Worm (Caenorhabditis elegans) whole organism, midembryonic: ENCODE results near the gene C02F4.4.

Experiments used
- T22C8.4 ChIP-seq: fragments of 200-800 bp; sonication (Bioruptor generic); IDR thresholded peaks from 2 replicates; pipeline ENCODE4 v1.3.6; 2022; ENCODE audit warnings: missing genetic modification characterization, missing compliant biosample characterization
- cog-1 ChIP-seq: sonication (generic microtip); optimal IDR thresholded peaks from 2 replicates; lab custom pipeline; 2016; ENCODE audit warnings: missing genetic modification characterization, missing compliant biosample characterization
- flt-1 ChIP-seq: fragments of 200-800 bp; sonication (Bioruptor generic); IDR thresholded peaks from 2 replicates; pipeline ENCODE4 v1.3.6; 2022; ENCODE audit warnings: missing genetic modification characterization, missing compliant biosample characterization
- klf-2 ChIP-seq: fragments of 200-800 bp; sonication (Bioruptor generic); conservative IDR thresholded peaks from 2 replicates; pipeline ENCODE4 v1.3.6; 2022; ENCODE audit warnings: missing genetic modification reagents, missing genetic modification characterization, missing compliant biosample characterization
- med-1 ChIP-seq: sonication (generic microtip); optimal IDR thresholded peaks from 2 replicates; lab custom pipeline; 2017; ENCODE audit warnings: missing genetic modification characterization, mild to moderate bottlenecking, missing compliant biosample characterization, antibody characterized with exemption, missing genetic modification reagents; ENCODE audit not compliant: insufficient read depth
- ref-1 ChIP-seq: fragments of 200-800 bp; sonication (Bioruptor generic); conservative IDR thresholded peaks from 2 replicates; pipeline ENCODE4 v1.3.6; 2022; ENCODE audit warnings: missing genetic modification reagents, missing genetic modification characterization, missing compliant biosample characterization
- tab-1 ChIP-seq: fragments of 200-800 bp; sonication (Bioruptor generic); IDR thresholded peaks from 2 replicates; pipeline ENCODE4 v1.3.6; 2022; ENCODE audit warnings: missing genetic modification characterization, missing compliant biosample characterization
- ztf-23 ChIP-seq: fragments of 200-800 bp; sonication (Bioruptor generic); IDR thresholded peaks from 2 replicates; pipeline ENCODE4 v1.3.6; 2022; ENCODE audit warnings: missing genetic modification reagents, missing genetic modification characterization, missing compliant biosample characterization
- ztf-29 ChIP-seq: fragments of 200-800 bp; sonication (Bioruptor generic); IDR thresholded peaks from 2 replicates; pipeline ENCODE4 v1.3.6; 2022; ENCODE audit warnings: missing genetic modification reagents, missing genetic modification characterization, missing compliant biosample characterization

DNA sequence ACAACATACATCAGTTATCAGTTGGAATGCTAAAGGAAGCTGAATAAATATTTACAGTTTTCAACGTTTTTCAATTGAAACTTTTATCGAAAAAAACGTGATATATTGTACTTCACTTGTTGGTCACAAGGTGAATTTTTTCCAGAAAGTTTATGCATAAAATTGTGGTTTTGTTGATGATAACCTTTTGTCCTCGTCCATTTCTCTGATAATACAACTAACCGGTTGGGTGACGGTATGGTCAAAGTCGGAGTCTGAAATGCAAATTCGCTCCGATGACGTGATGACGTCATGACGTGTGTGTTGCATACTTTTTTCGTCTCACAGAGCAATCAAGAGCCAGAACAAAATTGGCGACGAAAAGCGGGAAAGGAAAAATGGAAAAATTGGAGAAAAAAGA is 3.6 kb downstream of the C02F4.4 start:
- TF ChIP-seq ref-1 (GFP tag; lab: Robert Waterston, UW) = no peak
- TF ChIP-seq ztf-29 = no peak
- no peak for TF ChIP-seq med-1 (GFP tag; lab: Kevin White, UChicago)
- no peak for TF ChIP-seq tab-1 (GFP tag; lab: Robert Waterston, UW)
- TF ChIP-seq klf-2 = no peak
- TF ChIP-seq flt-1 = no peak
- TF ChIP-seq ztf-23 (GFP tag; lab: Robert Waterston, UW) = no peak
- TF ChIP-seq cog-1 (tag; lab: Kevin White, UChicago) = no peak
- TF ChIP-seq T22C8.4 (GFP tag; lab: Robert Waterston, UW) = no peak
